Fruit fly (Drosophila melanogaster): ENCODE results near the gene hwt.

The hwt gene

dm6 chrX:12510750-12511649, 57.3 kb downstream of the hwt start (continued):
- TF ChIP-seq HLHmδ (GFP tag; optimal IDR thresholded peaks at IDR 0.05) (no peak), sob (GFP tag; IDR thresholded peaks at IDR 0.05) (peak; percentile 71), gfzf (GFP tag; optimal IDR thresholded peaks at IDR 0.05) (no peak), phol (tag; optimal IDR thresholded peaks at IDR 0.05) (peak; percentile 86)

dm6 chrX:12507589-12507988, 60.7 kb downstream of the hwt start:
- TF ChIP-seq HmgD (GFP tag; optimal IDR thresholded peaks at IDR 0.05) = no peak
- 0 out of 3 replicates have a peak, but pooled peaks have one; percentile 17 for TF ChIP-seq CG17361 (GFP tag; IDR thresholded peaks at IDR 0.05)
- TF ChIP-seq dpn (GFP tag; optimal IDR thresholded peaks at IDR 0.05) = no peak
- no peak for TF ChIP-seq CG3726 (GFP tag; IDR thresholded peaks at IDR 0.05)
- no peak for TF ChIP-seq Doc2 (GFP tag; IDR thresholded peaks at IDR 0.05)
- no peak for TF ChIP-seq MESR4 (GFP tag; optimal IDR thresholded peaks at IDR 0.05)
- TF ChIP-seq fru (optimal IDR thresholded peaks at IDR 0.05) = no peak
- no peak for TF ChIP-seq CG32532 (GFP tag; IDR thresholded peaks at IDR 0.05)
- no peak for TF ChIP-seq CG3163 (GFP tag; optimal IDR thresholded peaks at IDR 0.05)
- no peak for TF ChIP-seq CG4617 (GFP tag; optimal IDR thresholded peaks at IDR 0.05; ENCODE audit: borderline replicate concordance)
- no peak for TF ChIP-seq CG9932 (GFP tag; IDR thresholded peaks at IDR 0.05)
- no peak for TF ChIP-seq inv (GFP tag; IDR thresholded peaks at IDR 0.05; ENCODE audit: partially characterized antibody)
- TF ChIP-seq CG11696 (GFP tag; IDR thresholded peaks at IDR 0.05) = no peak
- no peak for TF ChIP-seq cwo (GFP tag; optimal IDR thresholded peaks at IDR 0.05)
- TF ChIP-seq ewg (GFP tag; optimal IDR thresholded peaks at IDR 0.05) = no peak
- TF ChIP-seq yki (optimal IDR thresholded peaks at IDR 0.05) = no peak
- TF ChIP-seq CG15269 (tag; optimal IDR thresholded peaks at IDR 0.05) = no peak
- no peak for TF ChIP-seq CG31388 (GFP tag; optimal IDR thresholded peaks at IDR 0.05)
- no peak for TF ChIP-seq hth (optimal IDR thresholded peaks at IDR 0.05)
- TF ChIP-seq CG17912 (GFP tag; optimal IDR thresholded peaks at IDR 0.05) = no peak
- no peak for TF ChIP-seq chif (GFP tag; optimal IDR thresholded peaks at IDR 0.05)
- TF ChIP-seq CG11504 (tag; optimal IDR thresholded peaks at IDR 0.05) = peak; percentile 33
- peak; percentile 25 for TF ChIP-seq CG1603 (tag; optimal IDR thresholded peaks at IDR 0.05)
- peak; percentile 12 for TF ChIP-seq CG10979 (tag; optimal IDR thresholded peaks at IDR 0.05)
- TF ChIP-seq CG15514 (GFP tag; optimal IDR thresholded peaks at IDR 0.05) = no peak
- no peak for TF ChIP-seq Optix (GFP tag; IDR thresholded peaks at IDR 0.05)
- no peak for TF ChIP-seq CG4820 (GFP tag; optimal IDR thresholded peaks at IDR 0.05)
- no peak for TF ChIP-seq CG3838 (GFP tag; optimal IDR thresholded peaks at IDR 0.05)
- TF ChIP-seq D (optimal IDR thresholded peaks at IDR 0.05) = no peak
- TF ChIP-seq D (GFP tag; optimal IDR thresholded peaks at IDR 0.05) = no peak
- no peak for TF ChIP-seq mam (GFP tag; optimal IDR thresholded peaks at IDR 0.05)
- TF ChIP-seq PHDP (tag; optimal IDR thresholded peaks at IDR 0.05) = no peak
- no peak for TF ChIP-seq tgo (GFP tag; IDR thresholded peaks at IDR 0.05)
- no peak for TF ChIP-seq Hmr (GFP tag; optimal IDR thresholded peaks at IDR 0.05)
- TF ChIP-seq fd3F (GFP tag; optimal IDR thresholded peaks at IDR 0.05) = no peak
- no peak for TF ChIP-seq prd (optimal IDR thresholded peaks at IDR 0.05)
- peak; percentile 51; the same call in 2 of the 3 replicates for TF ChIP-seq prd (GFP tag; IDR thresholded peaks at IDR 0.05)
- TF ChIP-seq CG16779 (GFP tag; IDR thresholded peaks at IDR 0.05) = no peak
- TF ChIP-seq CG16863 (GFP tag; optimal IDR thresholded peaks at IDR 0.05) = no peak
- no peak for TF ChIP-seq btn (GFP tag; optimal IDR thresholded peaks at IDR 0.05)
- peak; percentile 17; the same call in 1 of the 2 replicates for TF ChIP-seq CG4730 (GFP tag; IDR thresholded peaks at IDR 0.05)
- no peak for TF ChIP-seq Sox100B (GFP tag; optimal IDR thresholded peaks at IDR 0.05)
- TF ChIP-seq CG4282 (GFP tag; optimal IDR thresholded peaks at IDR 0.05) = no peak
- TF ChIP-seq CG18476 (GFP tag; optimal IDR thresholded peaks at IDR 0.05) = no peak
- peak; percentile 41 for TF ChIP-seq CG18262 (tag; optimal IDR thresholded peaks at IDR 0.05)
